Worm (Caenorhabditis elegans) whole organism, mixed stage, embryonic: ENCODE results near the gene srh-146.
"Not testable (repeated sequence)": the region's sequence is repeated elsewhere in the genome, so short reads cannot be mapped to it uniquely, and the experiment has no call there.

Experiments used
- M03D4.4 ChIP-seq: sonication (generic microtip); optimal IDR thresholded peaks from 2 replicates; lab custom pipeline; 2017; ENCODE audit warnings: mild to moderate bottlenecking, missing genetic modification characterization, missing compliant biosample characterization
- bed-3 ChIP-seq: fragments of 200-800 bp; sonication (Bioruptor generic); optimal IDR thresholded peaks from 3 replicates; lab custom pipeline; 2018; ENCODE audit warnings: mild to moderate bottlenecking, missing genetic modification characterization, moderate library complexity, missing compliant biosample characterization
- ceh-39 ChIP-seq: fragments of 150-350 bp; optimal IDR thresholded peaks from 2 replicates; lab custom pipeline; 2014; ENCODE audit warnings: missing biosample characterization, missing genetic modification characterization
- ceh-43 ChIP-seq: fragments of 200-800 bp; sonication (Bioruptor generic); optimal IDR thresholded peaks from 2 replicates; lab custom pipeline; 2018; ENCODE audit warnings: mild to moderate bottlenecking, missing genetic modification characterization, moderate library complexity, missing compliant biosample characterization
- ceh-83 ChIP-seq: fragments of 200-800 bp; sonication (Bioruptor generic); optimal IDR thresholded peaks from 2 replicates; lab custom pipeline; 2018; ENCODE audit warnings: mild to moderate bottlenecking, missing genetic modification characterization, missing compliant biosample characterization
- ces-1 ChIP-seq: fragments of 150-350 bp; optimal IDR thresholded peaks from 2 replicates; lab custom pipeline; 2014; ENCODE audit warnings: missing biosample characterization, missing genetic modification reagents, missing genetic modification characterization
- cnd-1 ChIP-seq: fragments of 200-800 bp; sonication (Bioruptor generic); optimal IDR thresholded peaks from 2 replicates; lab custom pipeline; 2018; ENCODE audit warnings: mild to moderate bottlenecking, missing genetic modification characterization, missing compliant biosample characterization
- drap-1 ChIP-seq: fragments of 200-800 bp; sonication (Bioruptor generic); optimal IDR thresholded peaks from 3 replicates; lab custom pipeline; 2018; ENCODE audit warnings: mild to moderate bottlenecking, missing genetic modification characterization, missing compliant biosample characterization
- elt-1 ChIP-seq: sonication (generic microtip); optimal IDR thresholded peaks from 2 replicates; lab custom pipeline; 2017; ENCODE audit warnings: missing genetic modification characterization, mild to moderate bottlenecking, missing compliant biosample characterization, antibody characterized with exemption, moderate library complexity, borderline replicate concordance; ENCODE audit not compliant: insufficient read depth
- flh-1 ChIP-seq: fragments of 200-800 bp; sonication (Bioruptor generic); optimal IDR thresholded peaks from 2 replicates; lab custom pipeline; 2018; ENCODE audit warnings: mild to moderate bottlenecking, missing genetic modification characterization, moderate library complexity, missing compliant biosample characterization
- ham-2 ChIP-seq: fragments of 200-800 bp; sonication (Bioruptor generic); optimal IDR thresholded peaks from 2 replicates; lab custom pipeline; 2018; ENCODE audit warnings: mild to moderate bottlenecking, missing genetic modification characterization, missing compliant biosample characterization
- hlh-1 ChIP-seq: fragments of 150-350 bp; optimal IDR thresholded peaks from 2 replicates; lab custom pipeline; 2014; ENCODE audit warnings: missing biosample characterization, missing genetic modification reagents, missing genetic modification characterization
- lin-13 ChIP-seq: fragments of 150-350 bp; optimal IDR thresholded peaks from 2 replicates; lab custom pipeline; 2014; ENCODE audit warnings: missing biosample characterization, missing genetic modification characterization
- lsy-2 ChIP-seq: fragments of 150-350 bp; optimal IDR thresholded peaks from 2 replicates; lab custom pipeline; 2014; ENCODE audit warnings: missing biosample characterization, missing genetic modification characterization
- mab-5 ChIP-seq: fragments of 150-350 bp; optimal IDR thresholded peaks from 2 replicates; lab custom pipeline; 2014; ENCODE audit warnings: missing biosample characterization, missing genetic modification characterization
- mep-1 ChIP-seq: fragments of 150-350 bp; optimal IDR thresholded peaks from 2 replicates; lab custom pipeline; 2017; ENCODE audit warnings: missing biosample characterization, missing genetic modification reagents, missing genetic modification characterization, inconsistent platforms
- mls-2 ChIP-seq: sonication (generic microtip); optimal IDR thresholded peaks from 2 replicates; lab custom pipeline; 2016; ENCODE audit warnings: mild to moderate bottlenecking, missing genetic modification characterization, moderate library complexity, missing compliant biosample characterization
- nhr-12 ChIP-seq: fragments of 150-350 bp; optimal IDR thresholded peaks from 2 replicates; lab custom pipeline; 2014; ENCODE audit warnings: missing biosample characterization, missing genetic modification characterization
- nhr-2 ChIP-seq: fragments of 150-350 bp; optimal IDR thresholded peaks from 2 replicates; lab custom pipeline; 2014; ENCODE audit warnings: missing biosample characterization, missing genetic modification characterization
- nhr-237 ChIP-seq: fragments of 150-350 bp; optimal IDR thresholded peaks from 2 replicates; lab custom pipeline; 2014; ENCODE audit warnings: missing biosample characterization, missing genetic modification characterization
- nhr-28 ChIP-seq: fragments of 150-350 bp; optimal IDR thresholded peaks from 2 replicates; lab custom pipeline; 2014; ENCODE audit warnings: missing biosample characterization, missing genetic modification characterization
- nhr-76 ChIP-seq: sonication (generic microtip); optimal IDR thresholded peaks from 2 replicates; lab custom pipeline; 2017; ENCODE audit warnings: missing biosample characterization, missing genetic modification characterization
- sem-2 ChIP-seq: fragments of 200-800 bp; sonication (Bioruptor generic); optimal IDR thresholded peaks from 2 replicates; lab custom pipeline; 2018; ENCODE audit warnings: mild to moderate bottlenecking, missing genetic modification characterization, missing compliant biosample characterization
- snpc-4 ChIP-seq: fragments of 150-350 bp; optimal IDR thresholded peaks from 2 replicates; lab custom pipeline; 2014; ENCODE audit warnings: missing biosample characterization, missing genetic modification characterization
- sptf-1 ChIP-seq: sonication (generic microtip); optimal IDR thresholded peaks from 2 replicates; lab custom pipeline; 2017; ENCODE audit warnings: mild to moderate bottlenecking, missing genetic modification characterization, moderate library complexity, missing compliant biosample characterization
- unc-120 ChIP-seq: sonication (generic microtip); optimal IDR thresholded peaks from 2 replicates; lab custom pipeline; 2017; ENCODE audit warnings: missing genetic modification characterization, missing compliant biosample characterization; ENCODE audit not compliant: poor library complexity, severe bottlenecking
- unc-62 ChIP-seq: fragments of 150-350 bp; optimal IDR thresholded peaks from 2 replicates; lab custom pipeline; 2014; ENCODE audit warnings: missing biosample characterization, missing genetic modification reagents, missing genetic modification characterization
- zip-8 ChIP-seq: fragments of 150-350 bp; optimal IDR thresholded peaks from 2 replicates; lab custom pipeline; 2014; ENCODE audit warnings: missing biosample characterization, missing genetic modification characterization
- ztf-11 ChIP-seq: fragments of 150-350 bp; optimal IDR thresholded peaks from 2 replicates; lab custom pipeline; 2014; ENCODE audit warnings: missing biosample characterization, missing genetic modification characterization

srh-146 gene

DNA sequence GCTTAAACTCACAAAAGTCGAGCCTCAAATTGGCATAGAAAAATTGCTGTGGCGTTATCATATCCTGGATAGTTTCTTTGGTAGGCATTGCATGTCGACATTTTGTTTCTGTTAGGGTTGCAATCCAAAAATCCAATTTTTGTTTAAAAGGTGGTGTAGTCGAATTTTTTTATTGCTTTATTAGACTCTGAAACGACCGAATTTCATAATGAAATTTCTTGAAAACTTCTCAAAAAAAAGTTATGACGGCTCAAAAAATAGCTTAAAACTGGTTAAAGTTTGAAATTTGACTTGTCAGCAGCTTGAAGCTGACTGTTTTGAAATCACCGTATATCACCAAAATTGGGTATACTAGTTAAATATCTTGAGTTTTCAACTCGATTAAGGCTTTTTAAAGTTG lies 27.4 kb downstream of the srh-146 start, which contains the start of gene srw-143:
TSS of gene srw-143 (minus strand) at position 101 of the 400 bp plus-strand sequence.
- no peak for TF ChIP-seq nhr-76
- no peak for TF ChIP-seq flh-1 (GFP tag; lab: Kevin White, UChicago)
- no peak for TF ChIP-seq drap-1 (GFP tag; lab: Kevin White, UChicago)
- TF ChIP-seq nhr-237 (tag; lab: Kevin White, UChicago) = no peak
- no peak for TF ChIP-seq ces-1 (GFP tag; lab: Kevin White, UChicago)
- no peak for TF ChIP-seq mep-1 (tag; lab: Kevin White, UChicago)
- TF ChIP-seq sptf-1 (tag; lab: Kevin White, UChicago) = no peak
- TF ChIP-seq nhr-2 (tag; lab: Kevin White, UChicago) = no peak
- no peak for TF ChIP-seq M03D4.4 (tag; lab: Kevin White, UChicago)
- TF ChIP-seq bed-3 (GFP tag; lab: Kevin White, UChicago) = no peak

- TF ChIP-seq nhr-28 (tag; lab: Kevin White, UChicago) = no peak
- TF ChIP-seq mls-2 (tag; lab: Kevin White, UChicago) = no peak
- TF ChIP-seq unc-62 = no peak
These were observed 28.2 kb downstream of the srh-146 start for ce11 chrV:2942247-2942646.

DNA sequence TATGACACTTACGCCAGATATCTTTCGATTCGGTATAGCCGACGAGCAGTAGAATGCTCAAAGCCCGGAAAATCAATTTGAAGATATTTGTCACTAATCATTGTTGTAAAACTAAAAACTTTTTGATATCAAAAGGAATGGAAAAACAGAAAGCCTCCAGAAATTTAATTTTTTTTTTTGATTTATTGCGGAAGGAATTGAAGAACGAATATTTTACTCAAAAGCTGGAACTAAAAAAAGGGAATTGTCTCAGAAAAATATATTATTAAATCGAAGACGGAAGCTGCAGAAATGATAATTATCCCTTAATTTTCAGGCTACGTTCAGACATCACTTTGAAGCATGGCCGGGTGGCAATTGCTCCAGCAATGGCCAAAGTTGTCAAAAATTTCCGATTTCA lies 29.8 kb downstream of the srh-146 start, which contains the start of gene srw-137:
TSS of gene srw-137 (minus strand) at position 101 of the 400 bp plus-strand sequence.
- no peak for TF ChIP-seq sem-2
- no peak for TF ChIP-seq mab-5 (tag; lab: Kevin White, UChicago)
- TF ChIP-seq, all 35 proteins: peak for 0

- TF ChIP-seq nhr-2 (tag; lab: Kevin White, UChicago) = no peak
- TF ChIP-seq elt-1 (tag; lab: Kevin White, UChicago) = no peak
- no peak for TF ChIP-seq ceh-43
- TF ChIP-seq ztf-11 (tag; lab: Kevin White, UChicago) = no peak
- TF ChIP-seq sptf-1 (tag; lab: Kevin White, UChicago) = no peak
- no peak for TF ChIP-seq cnd-1 (tag; lab: Kevin White, UChicago)
- no peak for TF ChIP-seq unc-120 (tag; lab: Kevin White, UChicago)
- no peak for TF ChIP-seq unc-62
- no peak for TF ChIP-seq drap-1 (GFP tag; lab: Kevin White, UChicago)
- TF ChIP-seq ces-1 (GFP tag; lab: Kevin White, UChicago) = no peak
- no peak for TF ChIP-seq mls-2 (tag; lab: Kevin White, UChicago)
- no peak for TF ChIP-seq hlh-1 (tag; lab: Kevin White, UChicago)
- TF ChIP-seq mep-1 (tag; lab: Kevin White, UChicago) = no peak
- TF ChIP-seq nhr-28 (tag; lab: Kevin White, UChicago) = no peak
- TF ChIP-seq nhr-12 = no peak
- no peak for TF ChIP-seq lin-13 (tag; lab: Kevin White, UChicago)
- TF ChIP-seq sem-2 = no peak
- no peak for TF ChIP-seq zip-8 (tag; lab: Kevin White, UChicago)
- TF ChIP-seq ham-2 (GFP tag; lab: Kevin White, UChicago) = no peak
- TF ChIP-seq ceh-39 = no peak
These were observed 31.6 kb downstream of the srh-146 start, which contains the start of gene srh-87 for ce11 chrV:2945602-2946001. srh-87 (minus strand) TSS chrV:2945702.

DNA sequence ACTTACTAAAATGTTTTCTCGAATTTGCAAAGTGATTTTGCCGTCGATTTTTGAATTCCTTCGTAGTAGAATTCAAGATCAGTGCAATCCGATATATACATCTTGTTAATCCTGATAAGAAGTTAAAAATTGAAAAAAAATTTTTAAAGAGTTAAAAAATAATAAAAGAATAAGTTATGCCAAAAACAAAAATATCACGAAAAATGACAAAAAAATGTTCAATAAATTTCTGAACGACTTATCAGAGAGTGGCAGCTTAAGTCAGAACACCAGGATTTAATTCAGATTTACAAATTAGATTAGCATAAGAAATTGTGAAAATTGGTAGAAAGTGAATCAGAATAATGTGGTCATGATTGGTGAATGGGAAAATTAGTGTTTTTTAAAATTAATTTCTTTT lies 38.1 kb downstream of the srh-146 start, which contains the start of gene srw-122:
TSS of gene srw-122 (minus strand) at position 101 of the 400 bp plus-strand sequence.
- TF ChIP-seq snpc-4, zip-8, lsy-2 (tag; lab: Kevin White, UChicago): not testable (repeated sequence)

ce11 chrV:2955342-2955741 lies 41.3 kb downstream of the srh-146 start, which contains the start of gene srh-248:
srh-248 (minus strand) TSS chrV:2955442.
- TF ChIP-seq unc-62; ceh-83; lin-13 (tag; lab: Kevin White, UChicago): not testable (repeated sequence)
